Worm (Caenorhabditis elegans) whole organism, L3 larva: Measurements from ENCODE around the gene Y43B11AR.1.

Experiments
- R02D3.7 ChIP-seq: fragments of 150-350 bp; optimal IDR thresholded peaks from 2 replicates; lab custom pipeline; 2014; ENCODE audit warnings: missing biosample characterization, missing genetic modification characterization
- ZK546.5 ChIP-seq: sonication (generic microtip); optimal IDR thresholded peaks from 2 replicates; lab custom pipeline; 2017; ENCODE audit warnings: missing biosample characterization, missing genetic modification characterization
- aly-2 ChIP-seq: fragments of 150-350 bp; optimal IDR thresholded peaks from 2 replicates; lab custom pipeline; 2014; ENCODE audit warnings: missing biosample characterization, missing genetic modification characterization
- ceh-16 ChIP-seq: sonication (generic microtip); optimal IDR thresholded peaks from 2 replicates; lab custom pipeline; 2017; ENCODE audit warnings: missing biosample characterization, missing genetic modification characterization
- ceh-28 ChIP-seq: fragments of 150-350 bp; optimal IDR thresholded peaks from 2 replicates; lab custom pipeline; 2014; ENCODE audit warnings: missing biosample characterization, missing genetic modification reagents, missing genetic modification characterization
- ceh-82 ChIP-seq: fragments of 150-350 bp; optimal IDR thresholded peaks from 2 replicates; lab custom pipeline; 2014; ENCODE audit warnings: missing biosample characterization, missing genetic modification characterization
- ceh-9 ChIP-seq: sonication (generic microtip); optimal IDR thresholded peaks from 2 replicates; lab custom pipeline; 2018; ENCODE audit warnings: missing biosample characterization, missing genetic modification characterization
- daf-12 ChIP-seq: fragments of 150-350 bp; optimal IDR thresholded peaks from 2 replicates; lab custom pipeline; 2014; ENCODE audit warnings: missing biosample characterization, missing genetic modification reagents, missing genetic modification characterization
- egl-27 ChIP-seq: sonication (generic microtip); optimal IDR thresholded peaks from 4 replicates; lab custom pipeline; 2017; ENCODE audit warnings: missing biosample characterization, missing genetic modification reagents, missing genetic modification characterization
- egl-5 ChIP-seq: fragments of 150-350 bp; optimal IDR thresholded peaks from 2 replicates; lab custom pipeline; 2017; ENCODE audit warnings: missing biosample characterization, missing genetic modification reagents, missing genetic modification characterization, inconsistent platforms
- elt-1 ChIP-seq: fragments of 150-350 bp; optimal IDR thresholded peaks from 2 replicates; lab custom pipeline; 2014; ENCODE audit warnings: missing biosample characterization, missing genetic modification characterization
- elt-2 ChIP-seq: sonication (generic microtip); optimal IDR thresholded peaks from 2 replicates; lab custom pipeline; 2016; ENCODE audit warnings: missing genetic modification reagents, mild to moderate bottlenecking, missing genetic modification characterization, missing compliant biosample characterization
- elt-3 ChIP-seq, 3 experiments: fragments of 150-350 bp in 1 of 3; sonication (generic microtip) in 2 of 3; optimal IDR thresholded peaks; 2 replicates in 2 of 3; 4 replicates in 1 of 3; lab custom pipeline; 2014 to 2017; ENCODE audit warnings: missing biosample characterization in 3 of 3, missing genetic modification characterization in 3 of 3
- eor-1 ChIP-seq, 2 experiments: fragments of 150-350 bp; optimal IDR thresholded peaks; 2 replicates each; lab custom pipeline; 2014 to 2018; ENCODE audit warnings: missing biosample characterization in 2 of 2, missing genetic modification characterization in 2 of 2
- fkh-10 ChIP-seq: sonication (generic microtip); optimal IDR thresholded peaks from 2 replicates; lab custom pipeline; 2017; ENCODE audit warnings: missing biosample characterization, missing genetic modification reagents, missing genetic modification characterization
- fkh-2 ChIP-seq: fragments of 150-350 bp; optimal IDR thresholded peaks from 2 replicates; lab custom pipeline; 2014; ENCODE audit warnings: missing biosample characterization, missing genetic modification reagents, missing genetic modification characterization
- fos-1 ChIP-seq: fragments of 150-350 bp; optimal IDR thresholded peaks from 2 replicates; lab custom pipeline; 2014; ENCODE audit warnings: missing biosample characterization, missing genetic modification characterization
- hmg-11 ChIP-seq: sonication (generic microtip); optimal IDR thresholded peaks from 2 replicates; lab custom pipeline; 2016; ENCODE audit warnings: missing genetic modification characterization, missing compliant biosample characterization
- jun-1 ChIP-seq: fragments of 150-350 bp; optimal IDR thresholded peaks from 2 replicates; lab custom pipeline; 2014; ENCODE audit warnings: missing biosample characterization, missing genetic modification reagents, missing genetic modification characterization
- lin-15B ChIP-seq: fragments of 150-350 bp; optimal IDR thresholded peaks from 2 replicates; lab custom pipeline; 2014; ENCODE audit warnings: missing biosample characterization, missing genetic modification characterization
- lin-39 ChIP-seq: fragments of 150-350 bp; optimal IDR thresholded peaks from 2 replicates; lab custom pipeline; 2018; ENCODE audit warnings: missing biosample characterization, missing genetic modification reagents, missing genetic modification characterization
- lsy-12 ChIP-seq: sonication (generic microtip); optimal IDR thresholded peaks from 2 replicates; lab custom pipeline; 2016; ENCODE audit warnings: mild to moderate bottlenecking, missing genetic modification characterization, missing compliant biosample characterization
- mdl-1 ChIP-seq: fragments of 150-350 bp; optimal IDR thresholded peaks from 2 replicates; lab custom pipeline; 2014; ENCODE audit warnings: missing biosample characterization, missing genetic modification characterization
- mml-1 ChIP-seq: fragments of 150-350 bp; sonication (generic microtip); optimal IDR thresholded peaks from 3 replicates; lab custom pipeline; 2014; ENCODE audit warnings: missing biosample characterization, missing genetic modification characterization
- nfya-1 ChIP-seq: sonication (generic microtip); optimal IDR thresholded peaks from 2 replicates; lab custom pipeline; 2017; ENCODE audit warnings: missing genetic modification characterization, mild to moderate bottlenecking, missing compliant biosample characterization, antibody characterized with exemption, moderate library complexity; ENCODE audit not compliant: insufficient read depth
- nhr-11 ChIP-seq: fragments of 150-350 bp; optimal IDR thresholded peaks from 2 replicates; lab custom pipeline; 2014; ENCODE audit warnings: missing biosample characterization, missing genetic modification characterization
- nhr-12 ChIP-seq: fragments of 150-350 bp; optimal IDR thresholded peaks from 2 replicates; lab custom pipeline; 2014; ENCODE audit warnings: missing biosample characterization, missing genetic modification characterization
- nhr-23 ChIP-seq: fragments of 150-350 bp; optimal IDR thresholded peaks from 2 replicates; lab custom pipeline; 2014; ENCODE audit warnings: missing biosample characterization, missing genetic modification reagents, missing genetic modification characterization
- nhr-237 ChIP-seq: fragments of 150-350 bp; optimal IDR thresholded peaks from 2 replicates; lab custom pipeline; 2014; ENCODE audit warnings: missing biosample characterization, missing genetic modification characterization
- nhr-25 ChIP-seq: sonication (generic microtip); optimal IDR thresholded peaks from 2 replicates; lab custom pipeline; 2017; ENCODE audit warnings: missing biosample characterization, missing genetic modification characterization
- nhr-28 ChIP-seq: fragments of 150-350 bp; optimal IDR thresholded peaks from 2 replicates; lab custom pipeline; 2014; ENCODE audit warnings: missing biosample characterization, missing genetic modification characterization
- nhr-43 ChIP-seq: sonication (generic microtip); optimal IDR thresholded peaks from 2 replicates; lab custom pipeline; 2016; ENCODE audit warnings: mild to moderate bottlenecking, missing genetic modification characterization, missing compliant biosample characterization; ENCODE audit not compliant: poor library complexity, severe bottlenecking
- nhr-67 ChIP-seq: fragments of 150-350 bp; optimal IDR thresholded peaks from 2 replicates; lab custom pipeline; 2014; ENCODE audit warnings: missing biosample characterization, missing genetic modification characterization
- nhr-76 ChIP-seq: fragments of 150-350 bp; sonication (generic microtip); optimal IDR thresholded peaks from 5 replicates; lab custom pipeline; 2014; ENCODE audit warnings: missing biosample characterization, missing genetic modification characterization
- nhr-77 ChIP-seq: fragments of 150-350 bp; optimal IDR thresholded peaks from 2 replicates; lab custom pipeline; 2014; ENCODE audit warnings: missing biosample characterization, missing genetic modification characterization
- pha-4 ChIP-seq: fragments of 150-350 bp; optimal IDR thresholded peaks from 2 replicates; lab custom pipeline; 2014; ENCODE audit warnings: missing biosample characterization, missing genetic modification reagents, missing genetic modification characterization
- pqm-1 ChIP-seq: fragments of 150-350 bp; optimal IDR thresholded peaks from 2 replicates; lab custom pipeline; 2017; ENCODE audit warnings: missing biosample characterization, missing genetic modification characterization, inconsistent platforms
- sea-2 ChIP-seq: fragments of 150-350 bp; sonication (generic microtip); optimal IDR thresholded peaks from 4 replicates; lab custom pipeline; 2014; ENCODE audit warnings: missing biosample characterization, missing genetic modification reagents, missing genetic modification characterization
- snpc-4 ChIP-seq: fragments of 150-350 bp; optimal IDR thresholded peaks from 2 replicates; lab custom pipeline; 2014; ENCODE audit warnings: missing biosample characterization, missing genetic modification characterization
- tbx-2 ChIP-seq: sonication (generic microtip); optimal IDR thresholded peaks from 2 replicates; lab custom pipeline; 2016; ENCODE audit warnings: mild to moderate bottlenecking, missing genetic modification characterization, missing compliant biosample characterization
- unc-39 ChIP-seq: sonication (generic microtip); optimal IDR thresholded peaks from 4 replicates; lab custom pipeline; 2017; ENCODE audit warnings: missing biosample characterization, missing genetic modification characterization
- unc-62 ChIP-seq: fragments of 150-350 bp; sonication (generic microtip); optimal IDR thresholded peaks from 4 replicates; lab custom pipeline; 2014; ENCODE audit warnings: missing biosample characterization, missing genetic modification reagents, missing genetic modification characterization
- zag-1 ChIP-seq: fragments of 150-350 bp; optimal IDR thresholded peaks from 2 replicates; lab custom pipeline; 2014; ENCODE audit warnings: missing biosample characterization, missing genetic modification characterization
- ztf-11 ChIP-seq: fragments of 150-350 bp; optimal IDR thresholded peaks from 2 replicates; lab custom pipeline; 2014; ENCODE audit warnings: missing biosample characterization, missing genetic modification characterization
- ztf-4 ChIP-seq: fragments of 150-350 bp; optimal IDR thresholded peaks from 2 replicates; lab custom pipeline; 2014; ENCODE audit warnings: missing biosample characterization, missing genetic modification characterization

The Y43B11AR.1 gene

ce11 chrIV:7039476-7040261 is 41.6 kb upstream of the Y43B11AR.1 start, which contains the start of the genes cogc-2 and klp-18 (continued):
- TF ChIP-seq fos-1 (tag; lab: Kevin White, UChicago) = no peak

ce11 chrIV:7043430-7043829 is 37.9 kb upstream of the Y43B11AR.1 start:
- TF ChIP-seq elt-2 (tag; lab: Kevin White, UChicago) (no peak), nhr-12 (tag; lab: Kevin White, UChicago) (no peak), nhr-23 (no peak), lin-39 (tag; lab: Kevin White, UChicago) (no peak), ztf-4 (no peak), fos-1 (tag; lab: Kevin White, UChicago) (no peak), fkh-10 (no peak), jun-1 (tag; lab: Kevin White, UChicago) (no peak), nfya-1 (tag; lab: Kevin White, UChicago) (no peak), R02D3.7 (tag; lab: Kevin White, UChicago) (no peak), pha-4 (tag; lab: Kevin White, UChicago) (no peak), elt-3 (tag; optimal IDR thresholded peaks at IDR 0.05; lab: Kevin White, UChicago) (no peak), zag-1 (no peak), nhr-25 (tag; lab: Kevin White, UChicago) (no peak), ZK546.5 (tag; lab: Kevin White, UChicago) (no peak), nhr-237 (no peak), ceh-16 (tag; lab: Kevin White, UChicago) (no peak), unc-62 (GFP tag; lab: Kevin White, UChicago) (no peak), egl-5 (no peak), ceh-9 (no peak)

- no peak for TF ChIP-seq ceh-16 (tag; lab: Kevin White, UChicago)
- peak; percentile 89 for TF ChIP-seq pha-4 (tag; lab: Kevin White, UChicago)
- TF ChIP-seq nhr-43 (tag; lab: Kevin White, UChicago) = peak; percentile 35
- no peak for TF ChIP-seq eor-1 (tag; optimal IDR thresholded peaks at IDR 0.05; lab: Kevin White, UChicago)
- TF ChIP-seq ceh-82 (tag; lab: Kevin White, UChicago) = no peak
- peak; percentile 76 for TF ChIP-seq lin-15B (tag; lab: Kevin White, UChicago)
- TF ChIP-seq mml-1 = no peak
- TF ChIP-seq tbx-2 (tag; lab: Kevin White, UChicago) = peak; percentile 35
- no peak for TF ChIP-seq daf-12 (tag; lab: Kevin White, UChicago)
- no peak for TF ChIP-seq zag-1
- TF ChIP-seq nhr-12 (tag; lab: Kevin White, UChicago) = no peak
- TF ChIP-seq nhr-23 = peak; percentile 80
- no peak for TF ChIP-seq nhr-77 (tag; lab: Kevin White, UChicago)
- TF ChIP-seq egl-27 (tag; lab: Kevin White, UChicago) = no peak
- TF ChIP-seq nfya-1 (tag; lab: Kevin White, UChicago) = peak; percentile 84
- peak; percentile 35 for TF ChIP-seq ceh-28 (tag; lab: Kevin White, UChicago)
- TF ChIP-seq fos-1 (tag; lab: Kevin White, UChicago) = no peak
- TF ChIP-seq nhr-11 (tag; lab: Kevin White, UChicago) = no peak
- no peak for TF ChIP-seq ztf-11 (tag; lab: Kevin White, UChicago)
- peak; percentile 11 for TF ChIP-seq pqm-1 (tag; lab: Kevin White, UChicago)
- no peak for TF ChIP-seq lin-39 (tag; lab: Kevin White, UChicago)
- TF ChIP-seq mdl-1 (tag; lab: Kevin White, UChicago) = no peak
- peak; percentile 55 for TF ChIP-seq nhr-25 (tag; lab: Kevin White, UChicago)
- TF ChIP-seq elt-3 (tag; optimal IDR thresholded peaks at IDR 0.05; lab: Kevin White, UChicago) = no peak
- TF ChIP-seq ztf-4 = no peak
- peak; percentile 47 for TF ChIP-seq jun-1 (tag; lab: Kevin White, UChicago)
- TF ChIP-seq snpc-4 = peak; percentile 88
- TF ChIP-seq ZK546.5 (tag; lab: Kevin White, UChicago) = no peak
- peak; percentile 2 for TF ChIP-seq R02D3.7 (tag; lab: Kevin White, UChicago)
- no peak for TF ChIP-seq aly-2 (tag; lab: Kevin White, UChicago)
- TF ChIP-seq egl-5 = no peak
- no peak for TF ChIP-seq lsy-12 (tag; lab: Kevin White, UChicago)
- peak; percentile 34 for TF ChIP-seq elt-2 (tag; lab: Kevin White, UChicago)
- TF ChIP-seq unc-62 (GFP tag; lab: Kevin White, UChicago) = no peak
- no peak for TF ChIP-seq nhr-67
- no peak for TF ChIP-seq unc-39 (tag; lab: Kevin White, UChicago)
- TF ChIP-seq ceh-9 = no peak
- TF ChIP-seq fkh-2 = no peak
- TF ChIP-seq nhr-76 (tag; lab: Kevin White, UChicago) = no peak
- TF ChIP-seq fkh-10 = no peak
- no peak for TF ChIP-seq sea-2 (GFP tag; lab: Kevin White, UChicago)
- no peak for TF ChIP-seq nhr-28
- TF ChIP-seq hmg-11 = peak; percentile 40
- peak; percentile 19 for TF ChIP-seq elt-1
These were observed 36.7 kb upstream of the Y43B11AR.1 start, which contains the start of gene tin-9.1 for ce11 chrIV:7044552-7045139. tin-9.1 (minus strand) TSS chrIV:7044602.
